Fruit fly (Drosophila melanogaster) whole organism, wandering third instar larva: ENCODE data around the gene CG43931.

ENCODE experiments used
- CG32264 ChIP-seq: fragments of 200-800 bp; sonication (Bioruptor generic); optimal IDR thresholded peaks from 2 replicates; lab custom pipeline; 2016; ENCODE audit warnings: missing biosample characterization, missing genetic modification characterization
- CG9705 ChIP-seq: fragments of 200-800 bp; sonication (Bioruptor generic); optimal IDR thresholded peaks from 2 replicates; lab custom pipeline; 2018; ENCODE audit warnings: missing biosample characterization, mild to moderate bottlenecking, missing genetic modification characterization
- Dfd ChIP-seq: fragments of >200 bp; optimal IDR thresholded peaks from 2 replicates; lab custom pipeline; 2017; ENCODE audit warnings: missing biosample characterization, missing genetic modification characterization
- Hnf4 ChIP-seq: fragments of 200-800 bp; sonication (Bioruptor generic); optimal IDR thresholded peaks from 2 replicates; lab custom pipeline; 2016; ENCODE audit warnings: missing biosample characterization, mild to moderate bottlenecking, missing genetic modification characterization
- Myc ChIP-seq: fragments of >200 bp; optimal IDR thresholded peaks from 2 replicates; lab custom pipeline; 2017
- OdsH ChIP-seq: fragments of 200-800 bp; sonication (Bioruptor generic); optimal IDR thresholded peaks from 2 replicates; lab custom pipeline; 2016; ENCODE audit warnings: missing biosample characterization, mild to moderate bottlenecking, missing genetic modification characterization
- br ChIP-seq: fragments of 200-800 bp; sonication (Bioruptor generic); optimal IDR thresholded peaks from 2 replicates; lab custom pipeline; 2016; ENCODE audit warnings: missing biosample characterization, missing genetic modification characterization
- brk ChIP-seq: fragments of 200-800 bp; sonication (Bioruptor generic); optimal IDR thresholded peaks from 2 replicates; lab custom pipeline; 2016; ENCODE audit warnings: missing biosample characterization, mild to moderate bottlenecking, missing genetic modification characterization
- jim ChIP-seq: fragments of 175-275, 200-325 bp; sonication (Bioruptor generic); optimal IDR thresholded peaks from 2 replicates; lab custom pipeline; 2016; ENCODE audit warnings: missing biosample characterization, mild to moderate bottlenecking, missing genetic modification characterization
- pan ChIP-seq: fragments of >200 bp; optimal IDR thresholded peaks from 2 replicates; lab custom pipeline; 2017
- psq ChIP-seq: fragments of 200-800 bp; sonication (Bioruptor generic); optimal IDR thresholded peaks from 3 replicates; lab custom pipeline; 2017; ENCODE audit warnings: missing biosample characterization, mild to moderate bottlenecking, missing genetic modification characterization, moderate library complexity
- usp ChIP-seq: fragments of >200 bp; optimal IDR thresholded peaks from 2 replicates; lab custom pipeline; 2017; ENCODE audit warnings: missing biosample characterization, missing genetic modification characterization

DNA sequence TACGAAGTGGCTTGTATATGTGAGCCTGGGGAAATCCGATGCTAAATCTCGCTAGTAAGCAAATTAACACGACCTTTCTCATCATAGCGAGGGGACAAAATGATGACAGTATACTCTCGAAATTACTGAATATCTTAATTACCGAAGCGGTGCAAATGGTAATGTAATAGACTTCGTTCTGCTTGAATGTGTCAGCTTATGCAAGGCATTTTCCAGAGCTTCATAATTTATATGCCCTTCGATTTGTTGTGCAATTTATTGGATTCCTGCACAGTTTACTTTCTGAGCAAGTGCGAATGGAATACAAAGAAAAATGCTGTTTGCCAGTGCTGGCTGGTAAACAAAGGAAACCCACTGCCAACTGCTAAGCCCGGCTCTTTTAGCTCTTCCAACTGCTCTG is at the start of gene CG43931, which contains the start of gene Sfp77F:
- TF ChIP-seq br (GFP tag; lab: Kevin White, UChicago) (no peak), Hnf4 (no peak), OdsH (GFP tag; lab: Kevin White, UChicago) (no peak), usp (no peak), CG32264 (GFP tag; lab: Kevin White, UChicago) (no peak), brk (GFP tag; lab: Kevin White, UChicago) (no peak), Myc (no peak), Dfd (GFP tag; lab: Kevin White, UChicago) (no peak), pan (lab: Kevin White, UChicago) (no peak), psq (no peak), CG9705 (GFP tag; lab: Kevin White, UChicago) (no peak), jim (GFP tag; lab: Kevin White, UChicago) (no peak)
